Fruit fly (Drosophila melanogaster) S2 (cell line): ENCODE measurements around the gene CG33500.

Experiments used
- CG8478 ChIP-seq: fragments of >200 bp; optimal IDR thresholded peaks from 2 replicates; lab custom pipeline; 2018
- CTCF ChIP-seq, 2 experiments: fragments of >200 bp; optimal IDR thresholded peaks; 2 replicates each; lab custom pipeline; 2018

dm6 chr3L:11557209-11557608, 48.8 kb downstream of the CG33500 start:
- TF ChIP-seq CG8478 (lab: Kevin White, UChicago) (no peak), CTCF (optimal IDR thresholded peaks at IDR 0.05; lab: Kevin White, UChicago) (no peak)
